Worm (Caenorhabditis elegans): ENCODE data around the gene lin-1.
"Not testable (repeated sequence)": the region's sequence is repeated elsewhere in the genome, so short reads cannot be mapped to it uniquely, and the experiment has no call there.

The lin-1 gene

DNA sequence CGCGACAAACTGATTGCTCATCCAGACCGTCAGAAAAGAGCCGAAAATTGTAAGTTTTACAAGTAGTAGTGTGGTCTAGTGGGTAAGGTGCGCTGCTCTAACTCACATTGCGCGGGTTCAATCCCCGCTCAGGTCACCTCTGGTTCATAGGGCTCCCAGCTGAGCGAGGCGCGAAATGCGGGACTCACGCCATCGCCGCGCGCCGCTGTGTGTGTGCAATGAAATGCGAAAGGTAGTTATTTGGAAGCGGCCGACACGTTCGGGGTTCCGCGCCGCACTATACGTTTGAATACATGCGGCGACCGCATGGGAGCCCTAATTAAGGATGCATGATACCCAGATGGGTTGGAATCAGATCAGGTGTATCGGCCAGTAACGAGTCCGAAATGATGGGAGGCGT, 53.9 kb downstream of the lin-1 start (continued):
- no peak for TF ChIP-seq F10E7.11 (tag; optimal IDR thresholded peaks at IDR 0.05)
- TF ChIP-seq pha-4 (tag; optimal IDR thresholded peaks at IDR 0.05): no peak
- 0 out of 2 replicates have a peak, but pooled peaks have one; percentile 29 for TF ChIP-seq attf-3 (GFP tag; conservative IDR thresholded peaks at IDR 0.05)
- no peak for TF ChIP-seq unc-62 (GFP tag; optimal IDR thresholded peaks at IDR 0.05)
- TF ChIP-seq snpc-4 (GFP tag; optimal IDR thresholded peaks at IDR 0.05): no peak
- TF ChIP-seq snpc-4 (tag; optimal IDR thresholded peaks at IDR 0.05): peak in 2 of 4 experiments; percentile 72 to 88
- TF ChIP-seq ztf-18 (tag; optimal IDR thresholded peaks at IDR 0.05): no peak
- TF ChIP-seq rpc-1 (optimal IDR thresholded peaks at IDR 0.05): no peak
- TF ChIP-seq rpc-1 (tag; optimal IDR thresholded peaks at IDR 0.05): peak; percentile 40
- TF ChIP-seq mcd-1 (GFP tag; IDR thresholded peaks at IDR 0.05): peak; percentile 49; the same call in 1 of the 2 replicates
- TF ChIP-seq lsl-1 (GFP tag; optimal IDR thresholded peaks at IDR 0.05): peak; percentile 23
- TF ChIP-seq efl-1 (GFP tag; optimal IDR thresholded peaks at IDR 0.05): no peak
- no peak for TF ChIP-seq ceh-91 (GFP tag; IDR thresholded peaks at IDR 0.05)
- TF ChIP-seq zfh-2 (GFP tag; conservative IDR thresholded peaks at IDR 0.05): peak; percentile 80

DNA sequence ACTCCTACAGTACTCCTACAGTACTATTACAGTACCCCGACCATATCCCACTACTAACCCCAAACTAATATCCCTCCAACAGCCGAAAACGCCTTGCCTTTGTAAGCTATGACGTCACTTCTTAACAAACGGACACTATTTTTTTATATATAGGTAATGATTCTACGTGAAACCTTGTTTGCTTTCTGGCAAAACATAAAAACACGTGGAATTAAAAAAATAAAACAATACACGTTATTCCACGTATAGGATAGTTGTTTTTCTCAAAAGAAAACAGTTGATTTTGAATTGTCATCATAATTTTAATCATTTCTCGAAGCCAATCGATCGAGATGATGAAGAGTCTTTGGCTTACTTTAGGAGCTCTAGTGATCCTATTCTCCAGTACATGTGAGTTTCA, 54.5 kb downstream of the lin-1 start, which contains the start of gene M70.1:
Gene M70.1 (plus strand): TSS at position 301 of the 400 bp plus-strand sequence.
- TF ChIP-seq cebp-2 (GFP tag; IDR thresholded peaks at IDR 0.05); K12H6.12 (tag; optimal IDR thresholded peaks at IDR 0.05); tbp1 (GFP tag; optimal IDR thresholded peaks at IDR 0.05): not testable (repeated sequence)

DNA sequence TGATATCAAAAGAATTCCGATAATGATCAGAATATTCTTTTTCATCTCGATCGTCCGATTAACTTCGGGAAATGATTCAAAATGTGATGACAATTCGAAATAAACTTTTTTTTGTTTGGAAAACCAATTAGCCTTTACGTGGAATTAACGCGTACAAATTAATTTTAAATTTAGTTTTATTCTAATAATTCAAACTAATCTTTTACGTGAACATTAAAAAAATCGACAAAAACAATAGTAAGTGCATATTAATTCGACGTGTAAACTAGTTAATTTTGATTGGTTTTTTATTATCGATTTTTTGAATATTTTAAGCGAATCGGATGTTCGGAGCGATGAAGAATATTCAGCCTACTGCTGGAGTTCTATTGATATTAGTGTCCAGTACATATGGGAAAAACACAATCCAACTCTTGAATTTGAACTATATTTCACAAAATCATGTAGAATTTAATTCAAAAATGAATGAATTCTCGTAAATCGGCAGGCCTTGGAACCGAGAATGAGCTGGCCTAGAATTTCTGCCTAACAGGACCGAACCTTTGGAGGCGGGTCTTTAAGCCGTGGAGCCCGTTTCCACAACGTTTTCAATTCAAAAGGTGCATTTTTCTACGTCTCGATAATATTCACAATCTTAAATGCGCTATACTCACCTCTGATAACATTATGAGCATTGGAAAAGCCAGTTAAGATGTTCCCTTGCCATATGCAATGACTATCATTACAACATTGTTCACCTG, 57.6 kb downstream of the lin-1 start, which contains the start of the genes M70.3 and M70.2:
Gene M70.3 (minus strand): TSS at position 101 of the 740 bp plus-strand sequence.
Gene M70.2 (plus strand): TSS at position 690 of the 740 bp plus-strand sequence.
- TF ChIP-seq him-1 (tag; optimal IDR thresholded peaks at IDR 0.05) (no peak), F49E8.2 (tag; optimal IDR thresholded peaks at IDR 0.05; ENCODE audit: insufficient read depth) (no peak), lsl-1 (GFP tag; optimal IDR thresholded peaks at IDR 0.05) (no peak)

DNA sequence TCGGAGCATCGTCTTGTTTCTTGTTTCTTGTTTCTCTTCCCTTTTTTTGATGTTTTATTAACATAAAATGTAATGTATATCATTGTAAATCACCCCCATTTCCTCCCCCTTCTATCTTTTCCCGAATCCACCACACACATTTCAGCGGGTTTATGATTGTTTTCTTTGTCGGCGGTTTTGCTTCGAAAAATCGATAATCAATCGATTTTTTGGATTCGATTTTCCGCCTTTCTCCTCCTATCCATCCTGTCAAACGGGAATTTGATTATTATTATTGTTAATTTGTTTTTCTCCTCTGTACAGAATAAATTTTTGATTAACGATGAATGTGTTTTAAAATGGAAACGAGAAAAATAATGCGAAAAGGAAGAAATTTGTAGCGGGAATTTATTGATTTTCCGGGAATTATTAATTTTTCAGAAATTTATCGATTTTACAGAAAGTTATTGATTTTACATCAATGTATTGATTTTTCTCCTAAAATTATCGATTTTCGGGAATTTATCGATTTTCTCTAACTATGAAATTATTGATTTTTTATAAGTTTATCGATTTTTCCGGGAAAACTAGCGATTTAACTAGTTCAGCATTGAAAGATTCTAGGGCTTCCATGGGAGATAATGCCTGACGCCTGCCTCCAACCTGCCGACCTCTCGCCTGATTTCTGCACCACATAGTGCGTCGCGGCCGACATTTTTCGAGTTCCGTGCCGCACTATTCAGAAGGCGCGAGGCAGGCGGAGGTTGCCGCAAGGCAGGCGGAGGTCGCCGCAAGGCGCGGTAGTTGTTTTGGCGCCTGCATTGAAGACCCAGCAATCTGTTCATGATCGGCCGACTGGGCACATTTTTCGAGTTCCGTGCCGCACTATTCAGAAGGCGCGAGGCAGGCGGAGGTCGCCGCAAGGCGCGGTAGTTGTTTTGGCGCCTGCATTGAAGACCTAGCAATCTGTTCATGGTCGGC, 63.2 kb downstream of the lin-1 start:
- TF ChIP-seq him-1 (tag; optimal IDR thresholded peaks at IDR 0.05) (peak; percentile 12), egrh-3 (GFP tag; IDR thresholded peaks at IDR 0.05) (peak; percentile 65; the same call in 1 of the 2 replicates), zfh-2 (GFP tag; conservative IDR thresholded peaks at IDR 0.05) (peak; percentile 86), hlh-12 (tag; optimal IDR thresholded peaks at IDR 0.05) (no peak), pbrm-1 (GFP tag; IDR thresholded peaks at IDR 0.05) (no peak), madf-10 (tag; optimal IDR thresholded peaks at IDR 0.05) (no peak), snpc-4 (GFP tag; optimal IDR thresholded peaks at IDR 0.05) (no peak), snpc-4 (tag; optimal IDR thresholded peaks at IDR 0.05) (peak in 1 of 4 experiments; percentile 27), ccch-3 (GFP tag; optimal IDR thresholded peaks at IDR 0.05) (no peak)

DNA sequence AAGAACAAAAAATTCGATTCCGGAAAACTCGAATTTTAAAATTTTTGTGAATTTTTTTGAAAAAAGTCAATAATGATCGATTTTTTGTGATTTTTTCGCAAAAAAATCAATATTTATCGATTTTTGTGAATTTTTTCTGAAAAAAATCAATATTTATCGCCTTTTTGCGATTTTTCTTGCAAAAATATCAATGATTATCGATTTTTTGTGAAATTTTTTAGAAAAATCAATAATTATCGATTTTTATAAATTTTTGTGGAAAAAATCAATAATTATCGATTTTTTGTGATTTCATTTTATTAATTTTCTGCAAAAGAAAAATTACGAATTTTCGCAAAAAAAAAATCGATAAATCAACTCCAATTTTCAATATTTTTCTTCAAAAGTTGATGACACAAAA, 64.1 kb downstream of the lin-1 start:
- no peak for TF ChIP-seq ekl-4 (GFP tag; IDR thresholded peaks at IDR 0.05)
- TF ChIP-seq B0336.3 (GFP tag; IDR thresholded peaks at IDR 0.05): no peak
- no peak for TF ChIP-seq F33H1.4 (GFP tag; IDR thresholded peaks at IDR 0.05)
- no peak for TF ChIP-seq madf-3 (GFP tag; IDR thresholded peaks at IDR 0.05)
- no peak for TF ChIP-seq mcd-1 (GFP tag; IDR thresholded peaks at IDR 0.05)
- no peak for TF ChIP-seq ama-1 (optimal IDR thresholded peaks at IDR 0.05)
- no peak for TF ChIP-seq ama-1 (GFP tag; optimal IDR thresholded peaks at IDR 0.05)
- TF ChIP-seq let-607 (tag; optimal IDR thresholded peaks at IDR 0.05): no peak
- no peak for TF ChIP-seq ceh-40 (GFP tag; IDR thresholded peaks at IDR 0.05)
- no peak for TF ChIP-seq attf-5 (GFP tag; optimal IDR thresholded peaks at IDR 0.05)

All from whole organism, young adult.